Worm (Caenorhabditis elegans) whole organism, mixed stage, embryonic: Measurements from ENCODE around the gene col-74.

ENCODE experiments used
- bed-3 ChIP-seq: fragments of 200-800 bp; sonication (Bioruptor generic); optimal IDR thresholded peaks from 3 replicates; lab custom pipeline; 2018; ENCODE audit warnings: mild to moderate bottlenecking, missing genetic modification characterization, moderate library complexity, missing compliant biosample characterization
- ceh-43 ChIP-seq: fragments of 200-800 bp; sonication (Bioruptor generic); optimal IDR thresholded peaks from 2 replicates; lab custom pipeline; 2018; ENCODE audit warnings: mild to moderate bottlenecking, missing genetic modification characterization, moderate library complexity, missing compliant biosample characterization
- elt-1 ChIP-seq: sonication (generic microtip); optimal IDR thresholded peaks from 2 replicates; lab custom pipeline; 2017; ENCODE audit warnings: missing genetic modification characterization, mild to moderate bottlenecking, missing compliant biosample characterization, antibody characterized with exemption, moderate library complexity, borderline replicate concordance; ENCODE audit not compliant: insufficient read depth
- lin-13 ChIP-seq: fragments of 150-350 bp; optimal IDR thresholded peaks from 2 replicates; lab custom pipeline; 2014; ENCODE audit warnings: missing biosample characterization, missing genetic modification characterization
- nhr-12 ChIP-seq: fragments of 150-350 bp; optimal IDR thresholded peaks from 2 replicates; lab custom pipeline; 2014; ENCODE audit warnings: missing biosample characterization, missing genetic modification characterization
- nhr-28 ChIP-seq: fragments of 150-350 bp; optimal IDR thresholded peaks from 2 replicates; lab custom pipeline; 2014; ENCODE audit warnings: missing biosample characterization, missing genetic modification characterization
- snpc-4 ChIP-seq: fragments of 150-350 bp; optimal IDR thresholded peaks from 2 replicates; lab custom pipeline; 2014; ENCODE audit warnings: missing biosample characterization, missing genetic modification characterization
- unc-62 ChIP-seq: fragments of 150-350 bp; optimal IDR thresholded peaks from 2 replicates; lab custom pipeline; 2014; ENCODE audit warnings: missing biosample characterization, missing genetic modification reagents, missing genetic modification characterization

ce11 chrII:5876053-5876452, 45.9 kb downstream of the col-74 start, which contains the start of gene F55C12.6:
- TF ChIP-seq unc-62, result no peak
- no peak for TF ChIP-seq nhr-28 (tag; lab: Kevin White, UChicago)
- no peak for TF ChIP-seq snpc-4 (tag; lab: Kevin White, UChicago)
- no peak for TF ChIP-seq bed-3
- TF ChIP-seq nhr-12 (tag; lab: Kevin White, UChicago), result no peak
- no peak for TF ChIP-seq lin-13 (tag; lab: Kevin White, UChicago)
- TF ChIP-seq elt-1 (tag; lab: Kevin White, UChicago), result no peak
- no peak for TF ChIP-seq ceh-43
